Worm (Caenorhabditis elegans) whole organism, young adult: ENCODE results near the gene F36H12.9.

Experiments
- F10E7.11 ChIP-seq: sonication (generic microtip); optimal IDR thresholded peaks from 2 replicates; lab custom pipeline; 2017; ENCODE audit warnings: mild to moderate bottlenecking, missing genetic modification characterization, moderate library complexity, missing compliant biosample characterization
- F52B5.7 ChIP-seq: sonication (generic microtip); optimal IDR thresholded peaks from 2 replicates; lab custom pipeline; 2016; ENCODE audit warnings: mild to moderate bottlenecking, missing genetic modification characterization, missing compliant biosample characterization
- K12H6.12 ChIP-seq: fragments of 200-800 bp; sonication (Bioruptor generic); optimal IDR thresholded peaks from 2 replicates; lab custom pipeline; 2018; ENCODE audit warnings: mild to moderate bottlenecking, missing genetic modification characterization, missing compliant biosample characterization
- Y53F4B.3 ChIP-seq: fragments of 200-800 bp; sonication (Bioruptor generic); IDR thresholded peaks from 2 replicates; pipeline ENCODE4 v1.3.6; 2022; ENCODE audit warnings: missing genetic modification reagents, missing genetic modification characterization, missing compliant biosample characterization
- Y53G8AR.9 ChIP-seq: fragments of 200-800 bp; sonication (Bioruptor generic); conservative IDR thresholded peaks from 2 replicates; pipeline ENCODE4 v1.3.6; 2022; ENCODE audit warnings: missing genetic modification reagents, missing genetic modification characterization, missing compliant biosample characterization
- Y95B8A.8 ChIP-seq: fragments of 200-800 bp; sonication (Bioruptor generic); IDR thresholded peaks from 2 replicates; pipeline ENCODE4 v1.3.6; 2022; ENCODE audit warnings: missing genetic modification reagents, missing genetic modification characterization, missing compliant biosample characterization
- attf-3 ChIP-seq: fragments of 200-800 bp; sonication (Bioruptor generic); conservative IDR thresholded peaks from 2 replicates; pipeline ENCODE4 v1.3.6; 2022; ENCODE audit warnings: missing genetic modification reagents, missing genetic modification characterization, missing compliant biosample characterization
- attf-5 ChIP-seq: fragments of 200-800 bp; sonication (Bioruptor generic); optimal IDR thresholded peaks from 2 replicates; lab custom pipeline; 2018; ENCODE audit warnings: mild to moderate bottlenecking, missing genetic modification characterization, missing compliant biosample characterization
- bed-1 ChIP-seq: fragments of 200-800 bp; sonication (Bioruptor generic); IDR thresholded peaks from 2 replicates; pipeline ENCODE4 v1.3.6; 2022; ENCODE audit warnings: missing genetic modification reagents, missing genetic modification characterization, missing compliant biosample characterization
- cebp-2 ChIP-seq: fragments of 200-800 bp; sonication (Bioruptor generic); IDR thresholded peaks from 2 replicates; pipeline ENCODE4 v1.3.6; 2022; ENCODE audit warnings: missing genetic modification characterization, missing compliant biosample characterization
- dpff-1 ChIP-seq: sonication (generic microtip); optimal IDR thresholded peaks from 2 replicates; lab custom pipeline; 2017; ENCODE audit warnings: mild to moderate bottlenecking, missing genetic modification characterization, missing compliant biosample characterization
- egrh-3 ChIP-seq: fragments of 200-800 bp; sonication (Bioruptor generic); IDR thresholded peaks from 2 replicates; pipeline ENCODE4 v1.3.6; 2022; ENCODE audit warnings: missing genetic modification reagents, missing genetic modification characterization, missing compliant biosample characterization
- gei-17 ChIP-seq: fragments of 200-800 bp; sonication (Bioruptor generic); optimal IDR thresholded peaks from 2 replicates; lab custom pipeline; 2018; ENCODE audit warnings: mild to moderate bottlenecking, missing genetic modification characterization, missing compliant biosample characterization
- lsl-1 ChIP-seq: fragments of 200-800 bp; sonication (Bioruptor generic); optimal IDR thresholded peaks from 2 replicates; lab custom pipeline; 2018; ENCODE audit warnings: mild to moderate bottlenecking, missing genetic modification characterization, moderate library complexity, missing compliant biosample characterization
- mcd-1 ChIP-seq: fragments of 200-800 bp; sonication (Bioruptor generic); IDR thresholded peaks from 2 replicates; pipeline ENCODE4 v1.3.6; 2022; ENCODE audit warnings: missing genetic modification reagents, missing genetic modification characterization, missing compliant biosample characterization
- mes-4 ChIP-seq: sonication (generic microtip); optimal IDR thresholded peaks from 2 replicates; lab custom pipeline; 2016; ENCODE audit warnings: missing genotype, missing genetic modification characterization, missing compliant biosample characterization
- nfya-2 ChIP-seq: fragments of 200-800 bp; sonication (Bioruptor generic); IDR thresholded peaks from 2 replicates; pipeline ENCODE4 v1.3.6; 2022; ENCODE audit warnings: missing genetic modification reagents, missing genetic modification characterization, missing compliant biosample characterization
- nfyb-1 ChIP-seq: fragments of 200-800 bp; sonication (Bioruptor generic); IDR thresholded peaks from 2 replicates; pipeline ENCODE4 v1.3.6; 2022; ENCODE audit warnings: missing genetic modification reagents, missing genetic modification characterization, missing compliant biosample characterization
- nhr-90 ChIP-seq: sonication (generic microtip); optimal IDR thresholded peaks from 2 replicates; lab custom pipeline; 2016; ENCODE audit warnings: missing genotype, mild to moderate bottlenecking, missing genetic modification characterization, missing compliant biosample characterization
- snpc-4 ChIP-seq, 5 experiments: fragments of 150-350 bp in 1 of 5; sonication (generic microtip) in 4 of 5; optimal IDR thresholded peaks; 2 replicates each; lab custom pipeline; 2014 to 2018; ENCODE audit warnings: missing genetic modification characterization in 5 of 5, missing biosample characterization in 3 of 5, antibody characterized with exemption in 2 of 5, mild to moderate bottlenecking in 2 of 5, missing compliant biosample characterization in 2 of 5, missing genotype in 2 of 5, moderate library complexity in 2 of 5, missing genetic modification reagents in 1 of 5
- zfh-2 ChIP-seq: fragments of 200-800 bp; sonication (Bioruptor generic); conservative IDR thresholded peaks from 2 replicates; pipeline ENCODE4 v1.3.6; 2022; ENCODE audit warnings: missing genetic modification reagents, missing genetic modification characterization, missing compliant biosample characterization
- zim-3 ChIP-seq: sonication (generic microtip); optimal IDR thresholded peaks from 2 replicates; lab custom pipeline; 2017; ENCODE audit warnings: mild to moderate bottlenecking, missing genetic modification characterization, moderate library complexity, missing compliant biosample characterization
- ztf-22 ChIP-seq: fragments of 200-800 bp; sonication (Bioruptor generic); optimal IDR thresholded peaks from 2 replicates; lab custom pipeline; 2018; ENCODE audit warnings: mild to moderate bottlenecking, missing genetic modification characterization, moderate library complexity, missing compliant biosample characterization
- ztf-3 ChIP-seq: fragments of 200-800 bp; sonication (Bioruptor generic); optimal IDR thresholded peaks from 2 replicates; lab custom pipeline; 2018; ENCODE audit warnings: mild to moderate bottlenecking, missing genetic modification characterization, missing compliant biosample characterization

F36H12.9 gene

DNA sequence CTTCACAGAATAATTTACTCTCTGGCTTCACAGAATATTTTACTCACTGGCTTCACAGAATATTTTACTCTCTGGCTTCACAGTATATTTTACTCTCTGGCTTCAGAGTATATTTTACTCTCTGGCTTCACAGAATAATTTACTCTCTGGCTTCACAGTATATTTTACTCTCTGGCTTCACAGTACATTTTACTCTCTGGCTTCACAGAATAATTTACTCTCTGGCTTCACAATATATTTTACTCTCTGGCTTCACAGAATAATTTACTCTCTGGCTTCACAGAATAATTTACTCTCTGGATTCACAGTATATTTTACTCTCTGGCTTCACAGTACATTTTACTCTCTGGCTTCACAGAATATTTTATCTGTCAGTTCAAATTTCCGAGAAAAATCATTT, 42.3 kb downstream of the F36H12.9 start:
- TF ChIP-seq Y53F4B.3 (GFP tag; lab: Robert Waterston, UW): peak; percentile 58; the same call in 1 of the 2 replicates
- peak; percentile 70 for TF ChIP-seq egrh-3

DNA sequence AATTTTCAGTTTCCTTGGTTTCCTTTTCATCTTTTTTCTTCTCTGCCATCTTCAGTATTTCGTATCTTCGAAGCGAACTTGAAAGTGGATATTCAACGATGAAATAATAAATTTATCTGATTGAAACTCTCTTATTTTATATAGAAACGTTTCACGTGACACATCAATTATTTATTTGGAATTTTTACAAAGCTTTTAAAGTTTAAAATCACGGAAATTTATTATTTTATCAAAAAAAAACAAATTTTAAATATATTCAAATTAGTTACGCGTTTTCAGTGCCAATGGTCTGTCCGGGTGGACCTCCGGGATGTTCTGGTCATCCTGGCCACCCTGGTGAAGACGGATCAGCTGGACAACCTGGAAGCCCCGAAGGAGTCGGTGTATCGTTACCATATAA, 46.2 kb downstream of the F36H12.9 start, which contains the start of gene ZK354.7:
TSS of gene ZK354.7 (minus strand) at position 101 of the 400 bp plus-strand sequence.
- TF ChIP-seq zfh-2 (GFP tag; lab: Robert Waterston, UW) (no peak), nfyb-1 (no peak), F10E7.11 (tag; lab: Kevin White, UChicago) (no peak), nfya-2 (no peak), ztf-22 (GFP tag; lab: Kevin White, UChicago) (no peak), gei-17 (GFP tag; lab: Kevin White, UChicago) (no peak), bed-1 (GFP tag; lab: Robert Waterston, UW) (no peak), snpc-4 (GFP tag; optimal IDR thresholded peaks at IDR 0.05; lab: Kevin White, UChicago) (no peak), snpc-4 (tag; optimal IDR thresholded peaks at IDR 0.05; lab: Kevin White, UChicago) (no peak)

DNA sequence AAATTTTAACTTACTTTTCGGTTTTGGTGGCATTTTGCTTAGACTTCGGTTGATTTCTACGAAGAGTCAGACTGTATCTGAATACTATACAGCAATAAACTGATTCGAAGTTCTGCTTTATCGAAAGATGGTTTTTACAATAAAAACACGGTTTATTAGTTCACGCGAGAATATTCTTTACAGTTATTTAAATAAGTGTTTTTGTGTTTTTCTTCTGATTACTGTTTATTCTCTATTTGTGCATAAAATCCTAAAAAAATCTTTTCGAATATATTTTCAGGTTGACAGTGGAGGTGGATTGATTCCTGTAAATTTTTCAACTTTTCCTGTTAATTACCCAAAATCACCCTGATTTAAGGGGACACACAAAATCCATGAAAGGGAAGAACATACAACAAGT, 49.2 kb downstream of the F36H12.9 start, which contains the start of gene ZK354.8:
TSS of gene ZK354.8 (minus strand) at position 101 of the 400 bp plus-strand sequence.
- TF ChIP-seq lsl-1 (GFP tag; lab: Kevin White, UChicago): no peak
- TF ChIP-seq egrh-3: no peak
- no peak for TF ChIP-seq mes-4 (tag; lab: Kevin White, UChicago)
- no peak for TF ChIP-seq Y95B8A.8 (GFP tag; lab: Robert Waterston, UW)
- no peak for TF ChIP-seq zim-3 (tag; lab: Kevin White, UChicago)
- TF ChIP-seq attf-3: no peak
- TF ChIP-seq cebp-2: no peak
- TF ChIP-seq mcd-1 (GFP tag; lab: Robert Waterston, UW): no peak
- no peak for TF ChIP-seq attf-5 (GFP tag; lab: Kevin White, UChicago)
- TF ChIP-seq F52B5.7 (tag; lab: Kevin White, UChicago): no peak
- no peak for TF ChIP-seq Y53F4B.3 (GFP tag; lab: Robert Waterston, UW)
- no peak for TF ChIP-seq nhr-90 (tag; lab: Kevin White, UChicago)
- TF ChIP-seq Y53G8AR.9 (GFP tag; lab: Robert Waterston, UW): no peak
- no peak for TF ChIP-seq ztf-3 (GFP tag; lab: Kevin White, UChicago)
- TF ChIP-seq dpff-1: no peak
- TF ChIP-seq K12H6.12 (tag; lab: Kevin White, UChicago): no peak
- TF ChIP-seq, all 124 proteins: peak for 0
